Fruit fly (Drosophila melanogaster) whole organism, embryonic: Measurements from ENCODE around the gene CG46270.

ENCODE experiments used
- Ada2b ChIP-seq: fragments of 200-800 bp; sonication (Bioruptor generic); IDR thresholded peaks from 2 replicates; pipeline ENCODE4 v1.3.6; 2022; ENCODE audit warnings: missing biosample characterization, missing genetic modification characterization
- B-H2 ChIP-seq: fragments of 200-800 bp; sonication (Bioruptor generic); optimal IDR thresholded peaks from 2 replicates; lab custom pipeline; 2018; ENCODE audit warnings: missing biosample characterization, mild to moderate bottlenecking, missing genetic modification characterization
- Bgb ChIP-seq: fragments of 200-800 bp; sonication (Bioruptor generic); IDR thresholded peaks from 2 replicates; pipeline ENCODE4 v1.3.6; 2022; ENCODE audit warnings: missing biosample characterization, missing genetic modification characterization; ENCODE audit not compliant: partially characterized antibody
- CG10267 ChIP-seq: fragments of 200-800 bp; sonication (Bioruptor generic); optimal IDR thresholded peaks from 2 replicates; lab custom pipeline; 2018; ENCODE audit warnings: missing biosample characterization, mild to moderate bottlenecking, missing genetic modification characterization, moderate library complexity
- CG10979 ChIP-seq: fragments of 200-800 bp; sonication (Bioruptor generic); optimal IDR thresholded peaks from 2 replicates; lab custom pipeline; 2018; ENCODE audit warnings: missing biosample characterization, mild to moderate bottlenecking, missing genetic modification characterization, moderate library complexity
- CG11456 ChIP-seq: fragments of 200-800 bp; sonication (Bioruptor generic); IDR thresholded peaks from 3 replicates; pipeline ENCODE4 v1.3.6; 2022; ENCODE audit warnings: missing biosample characterization, missing genetic modification characterization
- CG11504 ChIP-seq: fragments of 200-800 bp; sonication (Bioruptor generic); optimal IDR thresholded peaks from 3 replicates; lab custom pipeline; 2019; ENCODE audit warnings: missing biosample characterization, mild to moderate bottlenecking, missing genetic modification characterization, moderate library complexity
- CG12942 ChIP-seq: fragments of 200-800 bp; sonication (Bioruptor generic); optimal IDR thresholded peaks from 3 replicates; lab custom pipeline; 2016; ENCODE audit warnings: missing biosample characterization, missing genetic modification characterization
- CG13424 ChIP-seq: fragments of 200-800 bp; sonication (Bioruptor generic); optimal IDR thresholded peaks from 2 replicates; lab custom pipeline; 2019; ENCODE audit warnings: missing biosample characterization, mild to moderate bottlenecking, missing genetic modification characterization, moderate library complexity
- CG1603 ChIP-seq: fragments of 200-800 bp; sonication (Bioruptor generic); optimal IDR thresholded peaks from 2 replicates; lab custom pipeline; 2019; ENCODE audit warnings: missing biosample characterization, mild to moderate bottlenecking, missing genetic modification characterization, moderate library complexity
- CG17802 ChIP-seq: fragments of 200-800 bp; sonication (Bioruptor generic); optimal IDR thresholded peaks from 2 replicates; lab custom pipeline; 2018; ENCODE audit warnings: missing biosample characterization, mild to moderate bottlenecking, missing genetic modification characterization, moderate library complexity
- CG18262 ChIP-seq: fragments of 200-800 bp; optimal IDR thresholded peaks from 3 replicates; lab custom pipeline; 2019; ENCODE audit warnings: missing biosample characterization, mild to moderate bottlenecking, missing genetic modification characterization, moderate library complexity
- CG18599 ChIP-seq: fragments of 200-800 bp; sonication (Bioruptor generic); optimal IDR thresholded peaks from 3 replicates; lab custom pipeline; 2017; ENCODE audit warnings: missing biosample characterization, missing genetic modification characterization, mild to moderate bottlenecking, moderate library complexity, missing genetic modification reagents
- CG18764 ChIP-seq: fragments of 200-800 bp; sonication (Bioruptor generic); optimal IDR thresholded peaks from 3 replicates; lab custom pipeline; 2016; ENCODE audit warnings: missing biosample characterization, missing genetic modification characterization
- CG2199 ChIP-seq: fragments of 200-800 bp; sonication (Bioruptor generic); IDR thresholded peaks from 3 replicates; pipeline ENCODE4 v1.3.6; 2022; ENCODE audit warnings: missing biosample characterization, missing genetic modification characterization
- CG2678 ChIP-seq: fragments of 200-800 bp; sonication (Bioruptor generic); optimal IDR thresholded peaks from 3 replicates; lab custom pipeline; 2019; ENCODE audit warnings: missing biosample characterization, mild to moderate bottlenecking, missing genetic modification characterization, moderate library complexity
- CG30431 ChIP-seq: fragments of 200-800 bp; sonication (Bioruptor generic); optimal IDR thresholded peaks from 2 replicates; lab custom pipeline; 2017; ENCODE audit warnings: missing biosample characterization, missing genetic modification characterization
- CG33557 ChIP-seq: fragments of 200-800 bp; sonication (Bioruptor generic); optimal IDR thresholded peaks from 2 replicates; lab custom pipeline; 2019; ENCODE audit warnings: missing biosample characterization, mild to moderate bottlenecking, missing genetic modification characterization, moderate library complexity
- CG34422 ChIP-seq: fragments of 200-800 bp; sonication (Bioruptor generic); IDR thresholded peaks from 3 replicates; pipeline ENCODE4 v1.3.6; 2022; ENCODE audit warnings: missing biosample characterization, missing genetic modification characterization
- CG4424 ChIP-seq: fragments of 200-800 bp; sonication (Bioruptor generic); optimal IDR thresholded peaks from 3 replicates; lab custom pipeline; 2016; ENCODE audit warnings: missing biosample characterization, missing genetic modification characterization
- CG6254 ChIP-seq: fragments of 200-800 bp; sonication (Bioruptor generic); optimal IDR thresholded peaks from 3 replicates; lab custom pipeline; 2017; ENCODE audit warnings: mild to moderate bottlenecking, missing biosample characterization, missing genetic modification reagents, missing genetic modification characterization
- CG6654 ChIP-seq: fragments of 200-800 bp; sonication (Bioruptor generic); optimal IDR thresholded peaks from 2 replicates; lab custom pipeline; 2017; ENCODE audit warnings: missing biosample characterization, mild to moderate bottlenecking, missing genetic modification characterization
- CG6813 ChIP-seq: fragments of 200-800 bp; sonication (Bioruptor generic); optimal IDR thresholded peaks from 2 replicates; lab custom pipeline; 2017; ENCODE audit warnings: missing biosample characterization, missing genetic modification characterization, mild to moderate bottlenecking, moderate library complexity, missing genetic modification reagents
- CG7786 ChIP-seq: fragments of 200-800 bp; sonication (Bioruptor generic); optimal IDR thresholded peaks from 2 replicates; lab custom pipeline; 2016; ENCODE audit warnings: missing biosample characterization, missing genetic modification characterization
- CG8359 ChIP-seq: fragments of 200-800 bp; sonication (Bioruptor generic); optimal IDR thresholded peaks from 2 replicates; lab custom pipeline; 2017; ENCODE audit warnings: missing biosample characterization, mild to moderate bottlenecking, missing genetic modification characterization, borderline replicate concordance
- CTCF ChIP-seq: fragments of 200-800 bp; sonication (Bioruptor generic); optimal IDR thresholded peaks from 2 replicates; lab custom pipeline; 2017; ENCODE audit warnings: missing biosample characterization, mild to moderate bottlenecking, missing genetic modification characterization, moderate library complexity
- Eip74EF ChIP-seq, 2 experiments: fragments of 200-800 bp in 1 of 2; fragments of >200 bp in 1 of 2; sonication (Bioruptor generic) in 1 of 2; optimal IDR thresholded peaks; 2 replicates each; lab custom pipeline; 2017 to 2019; ENCODE audit warnings: missing biosample characterization in 2 of 2, missing genetic modification characterization in 2 of 2, mild to moderate bottlenecking in 1 of 2, moderate library complexity in 1 of 2
- H2.0 ChIP-seq: fragments of 200-800 bp; sonication (Bioruptor generic); IDR thresholded peaks from 2 replicates; pipeline ENCODE4 v1.3.6; 2022; ENCODE audit warnings: missing biosample characterization, missing genetic modification characterization
- HLH4C ChIP-seq: fragments of 200-800 bp; sonication (Bioruptor generic); IDR thresholded peaks from 3 replicates; pipeline ENCODE4 v1.3.6; 2022; ENCODE audit warnings: missing biosample characterization, missing genetic modification characterization; ENCODE audit not compliant: partially characterized antibody
- HLH54F ChIP-seq: fragments of 200-800 bp; sonication (Bioruptor generic); optimal IDR thresholded peaks from 3 replicates; lab custom pipeline; 2016; ENCODE audit warnings: missing biosample characterization, missing genetic modification characterization
- Hey ChIP-seq: fragments of 200-800 bp; sonication (Bioruptor generic); optimal IDR thresholded peaks from 3 replicates; lab custom pipeline; 2018; ENCODE audit warnings: missing biosample characterization, mild to moderate bottlenecking, missing genetic modification characterization
- NK7.1 ChIP-seq: fragments of 200-800 bp; sonication (Bioruptor generic); optimal IDR thresholded peaks from 3 replicates; lab custom pipeline; 2016; ENCODE audit warnings: missing biosample characterization, missing genetic modification characterization
- Ptx1 ChIP-seq: fragments of 200-800 bp; sonication (Bioruptor generic); IDR thresholded peaks from 2 replicates; pipeline ENCODE4 v1.3.6; 2022; ENCODE audit warnings: missing biosample characterization, missing genetic modification characterization
- Rfx ChIP-seq: fragments of 200-800 bp; sonication (Bioruptor generic); IDR thresholded peaks from 2 replicates; pipeline ENCODE4 v1.3.6; 2022; ENCODE audit warnings: missing biosample characterization, missing genetic modification characterization
- Scr ChIP-seq: fragments of 200-800 bp; sonication (Bioruptor generic); IDR thresholded peaks from 2 replicates; pipeline ENCODE4 v1.3.6; 2022; ENCODE audit warnings: missing biosample characterization, missing genetic modification characterization; ENCODE audit not compliant: partially characterized antibody
- az2 ChIP-seq: fragments of 200-800 bp; sonication (Bioruptor generic); optimal IDR thresholded peaks from 3 replicates; lab custom pipeline; 2016; ENCODE audit warnings: missing biosample characterization, missing genetic modification characterization
- ewg ChIP-seq: fragments of 200-800 bp; sonication (Bioruptor generic); optimal IDR thresholded peaks from 3 replicates; lab custom pipeline; 2017; ENCODE audit warnings: mild to moderate bottlenecking, missing biosample characterization, missing genetic modification reagents, missing genetic modification characterization
- fd64A ChIP-seq: fragments of 200-800 bp; sonication (Bioruptor generic); optimal IDR thresholded peaks from 3 replicates; lab custom pipeline; 2018; ENCODE audit warnings: missing biosample characterization, mild to moderate bottlenecking, missing genetic modification characterization
- fru ChIP-seq: fragments of >200 bp; optimal IDR thresholded peaks from 2 replicates; lab custom pipeline; 2017
- gcm2 ChIP-seq: fragments of 200-800 bp; sonication (Bioruptor generic); optimal IDR thresholded peaks from 2 replicates; lab custom pipeline; 2016; ENCODE audit warnings: missing biosample characterization, missing genetic modification characterization
- pan ChIP-seq, 4 experiments: fragments of >200 bp in 3 of 4; fragments of 200-800 bp in 1 of 4; sonication (Bioruptor generic) in 1 of 4; optimal IDR thresholded peaks in 3 of 4; IDR thresholded peaks in 1 of 4; 2 replicates each; pipeline versions ENCODE4 v1.3.6 to Lab custom; 2017 to 2022; ENCODE audit warnings: missing biosample characterization in 2 of 4, missing genetic modification characterization in 2 of 4, mixed read lengths in 1 of 4
- phol ChIP-seq: fragments of 200-800 bp; sonication (Bioruptor generic); optimal IDR thresholded peaks from 3 replicates; lab custom pipeline; 2018; ENCODE audit warnings: missing biosample characterization, mild to moderate bottlenecking, missing genetic modification characterization, moderate library complexity
- pita ChIP-seq: fragments of 200-800 bp; sonication (Bioruptor generic); optimal IDR thresholded peaks from 2 replicates; lab custom pipeline; 2017; ENCODE audit warnings: missing biosample characterization, mild to moderate bottlenecking, missing genetic modification characterization
- rib ChIP-seq: fragments of 200-800 bp; sonication (Bioruptor generic); IDR thresholded peaks from 2 replicates; pipeline ENCODE4 v1.3.6; 2022; ENCODE audit warnings: missing biosample characterization, missing genetic modification characterization
- sima ChIP-seq: fragments of 200-800 bp; sonication (Bioruptor generic); optimal IDR thresholded peaks from 2 replicates; lab custom pipeline; 2016; ENCODE audit warnings: missing biosample characterization, missing genetic modification characterization
- tap ChIP-seq: fragments of 200-800 bp; optimal IDR thresholded peaks from 3 replicates; lab custom pipeline; 2019; ENCODE audit warnings: missing biosample characterization, mild to moderate bottlenecking, missing genetic modification characterization, moderate library complexity
- tll ChIP-seq, 2 experiments: fragments of 200-800 bp in 1 of 2; fragments of >200 bp in 1 of 2; sonication (Bioruptor generic) in 1 of 2; optimal IDR thresholded peaks; 2 replicates each; lab custom pipeline; 2017 to 2019; ENCODE audit warnings: missing biosample characterization in 2 of 2, missing genetic modification characterization in 2 of 2, mild to moderate bottlenecking in 1 of 2, moderate library complexity in 1 of 2
- trem ChIP-seq: fragments of 200-800 bp; optimal IDR thresholded peaks from 3 replicates; lab custom pipeline; 2019; ENCODE audit warnings: missing biosample characterization, mild to moderate bottlenecking, missing genetic modification characterization, moderate library complexity
- vvl ChIP-seq: fragments of 200-800 bp; sonication (Bioruptor generic); IDR thresholded peaks from 2 replicates; pipeline ENCODE4 v1.3.6; 2022; ENCODE audit warnings: missing biosample characterization, missing genetic modification characterization
- zen ChIP-seq: fragments of 200-800 bp; sonication (Bioruptor generic); optimal IDR thresholded peaks from 3 replicates; lab custom pipeline; 2018; ENCODE audit warnings: missing biosample characterization, mild to moderate bottlenecking, missing genetic modification characterization, moderate library complexity

The CG46270 gene

dm6 chr3R:10448957-10449356 is 20.7 kb upstream of the CG46270 start (continued):
- peak; percentile 19 for TF ChIP-seq CG17802 (tag; lab: Kevin White, UChicago)
- TF ChIP-seq fru (lab: Kevin White, UChicago) = no peak
- peak; percentile 53 for TF ChIP-seq CG13424 (tag; lab: Kevin White, UChicago)
- TF ChIP-seq Ptx1 (GFP tag; lab: Robert Waterston, UW) = peak; percentile 21; the same call in 1 of the 2 replicates
- peak; percentile 74 for TF ChIP-seq CG18262 (tag; lab: Kevin White, UChicago)
- peak; percentile 50 for TF ChIP-seq tap (tag; lab: Kevin White, UChicago)
- no peak for TF ChIP-seq CG7786 (GFP tag; lab: Kevin White, UChicago)
- TF ChIP-seq zen (tag; lab: Kevin White, UChicago) = peak; percentile 44
- no peak for TF ChIP-seq pita (GFP tag; lab: Kevin White, UChicago)
- peak; percentile 9 for TF ChIP-seq CG6254 (GFP tag; lab: Kevin White, UChicago)
- TF ChIP-seq ewg (GFP tag; lab: Kevin White, UChicago) = peak; percentile 4
- TF ChIP-seq H2.0 = peak; percentile 34; the same call in 1 of the 2 replicates
- no peak for TF ChIP-seq B-H2
- TF ChIP-seq CG4424 (GFP tag; lab: Kevin White, UChicago) = peak; percentile 25
- peak; percentile 61 for TF ChIP-seq CG2678
- peak in 1 of 2 experiments; percentile 19 for TF ChIP-seq Eip74EF (GFP tag; optimal IDR thresholded peaks at IDR 0.05; lab: Kevin White, UChicago)
- TF ChIP-seq phol = peak; percentile 72
- TF ChIP-seq CG6813 = peak; percentile 7
- peak; percentile 56 for TF ChIP-seq CG10267
- TF ChIP-seq Hey (tag; lab: Kevin White, UChicago) = no peak
- peak; percentile 51 for TF ChIP-seq trem
- TF ChIP-seq CG18599 (GFP tag; lab: Kevin White, UChicago) = peak; percentile 36
- TF ChIP-seq Ada2b = 0 out of 2 replicates have a peak, but pooled peaks have one; percentile 12
- TF ChIP-seq CG11504 (tag; lab: Kevin White, UChicago) = peak; percentile 67
- TF ChIP-seq CG18764 (GFP tag; lab: Kevin White, UChicago) = no peak
- peak; percentile 51; the same call in 1 of the 2 replicates for TF ChIP-seq vvl (GFP tag; lab: Robert Waterston, UW)
- TF ChIP-seq CG8359 (GFP tag; lab: Kevin White, UChicago) = peak; percentile 24
- peak; percentile 41 for TF ChIP-seq az2 (GFP tag; lab: Kevin White, UChicago)
- no peak for TF ChIP-seq rib (GFP tag; lab: Robert Waterston, UW)
- TF ChIP-seq pan (optimal IDR thresholded peaks at IDR 0.05; lab: Kevin White, UChicago) = no peak
- peak in 1 of 2 experiments; percentile 25 for TF ChIP-seq pan (GFP tag; optimal IDR thresholded peaks at IDR 0.05 in 1 of 2, IDR thresholded peaks at IDR 0.05 in 1 of 2)
- TF ChIP-seq CG10979 (tag; lab: Kevin White, UChicago) = peak; percentile 78
- TF ChIP-seq NK7.1 (GFP tag; lab: Kevin White, UChicago) = no peak
- peak; percentile 51 for TF ChIP-seq CG33557 (GFP tag; lab: Kevin White, UChicago)

dm6 chr3R:10436989-10437388 is 8.8 kb upstream of the CG46270 start:
- TF ChIP-seq CG2199 (peak; percentile 71; the same call in 1 of the 3 replicates), sima (GFP tag; lab: Kevin White, UChicago) (no peak), Bgb (GFP tag; lab: Robert Waterston, UW) (0 out of 2 replicates have a peak, but pooled peaks have one; percentile 22), CTCF (GFP tag; lab: Kevin White, UChicago) (peak; percentile 93), CG11456 (GFP tag; lab: Robert Waterston, UW) (peak; percentile 8; the same call in 1 of the 3 replicates), CG1603 (tag; lab: Kevin White, UChicago) (peak; percentile 16), CG6654 (GFP tag; lab: Kevin White, UChicago) (no peak), CG6254 (GFP tag; lab: Kevin White, UChicago) (no peak), CG12942 (no peak), gcm2 (no peak), fd64A (GFP tag; lab: Kevin White, UChicago) (no peak), Scr (GFP tag; lab: Robert Waterston, UW) (no peak), HLH4C (GFP tag; lab: Robert Waterston, UW) (no peak), HLH54F (GFP tag; lab: Kevin White, UChicago) (no peak), CG30431 (no peak), CG34422 (GFP tag; lab: Robert Waterston, UW) (no peak), tll (GFP tag; optimal IDR thresholded peaks at IDR 0.05; lab: Kevin White, UChicago) (no peak), Rfx (GFP tag; lab: Robert Waterston, UW) (peak; percentile 20; the same call in 1 of the 2 replicates)
